Fruit fly (Drosophila melanogaster) whole organism, embryonic: ENCODE data around the gene Ir75d.
A peak's percentile ranks its signal among the peaks of the same experiment; 100 is the strongest.

Experiments used
- ATbp ChIP-seq: fragments of 200-800 bp; sonication (Bioruptor generic); optimal IDR thresholded peaks from 2 replicates; lab custom pipeline; 2017; ENCODE audit warnings: missing biosample characterization, mild to moderate bottlenecking, missing genetic modification characterization, missing genetic modification reagents
- Atf6 ChIP-seq: fragments of 200-800 bp; sonication (Bioruptor generic); IDR thresholded peaks from 2 replicates; pipeline ENCODE4 v1.3.6; 2022; ENCODE audit warnings: missing biosample characterization, missing genetic modification characterization
- Awh ChIP-seq: fragments of 200-800 bp; sonication (Bioruptor generic); IDR thresholded peaks from 2 replicates; pipeline ENCODE4, ENCODE4 v1.3.6; 2022; ENCODE audit warnings: missing biosample characterization, missing genetic modification characterization
- B-H1 ChIP-seq: fragments of 200-800 bp; sonication (Bioruptor generic); IDR thresholded peaks from 3 replicates; pipeline ENCODE4 v1.3.6; 2022; ENCODE audit warnings: missing biosample characterization, missing genetic modification characterization
- CG11560 ChIP-seq: fragments of 200-800 bp; sonication (Bioruptor generic); IDR thresholded peaks from 3 replicates; pipeline ENCODE4 v1.3.6; 2022; ENCODE audit warnings: missing biosample characterization, missing genetic modification characterization
- CG15696 ChIP-seq: fragments of 200-800 bp; sonication (Bioruptor generic); optimal IDR thresholded peaks from 2 replicates; lab custom pipeline; 2019; ENCODE audit warnings: missing biosample characterization, mild to moderate bottlenecking, missing genetic modification characterization, moderate library complexity
- CG17802 ChIP-seq: fragments of 200-800 bp; sonication (Bioruptor generic); optimal IDR thresholded peaks from 2 replicates; lab custom pipeline; 2018; ENCODE audit warnings: missing biosample characterization, mild to moderate bottlenecking, missing genetic modification characterization, moderate library complexity
- CG18599 ChIP-seq: fragments of 200-800 bp; sonication (Bioruptor generic); optimal IDR thresholded peaks from 3 replicates; lab custom pipeline; 2017; ENCODE audit warnings: missing biosample characterization, missing genetic modification characterization, mild to moderate bottlenecking, moderate library complexity, missing genetic modification reagents
- CG2129 ChIP-seq: fragments of 200-800 bp; sonication (Bioruptor generic); IDR thresholded peaks from 2 replicates; pipeline ENCODE4 v1.3.6; 2022; ENCODE audit warnings: missing biosample characterization, missing genetic modification characterization; ENCODE audit not compliant: partially characterized antibody
- CG2199 ChIP-seq: fragments of 200-800 bp; sonication (Bioruptor generic); IDR thresholded peaks from 3 replicates; pipeline ENCODE4 v1.3.6; 2022; ENCODE audit warnings: missing biosample characterization, missing genetic modification characterization
- CG2678 ChIP-seq: fragments of 200-800 bp; sonication (Bioruptor generic); optimal IDR thresholded peaks from 3 replicates; lab custom pipeline; 2019; ENCODE audit warnings: missing biosample characterization, mild to moderate bottlenecking, missing genetic modification characterization, moderate library complexity
- CG3281 ChIP-seq: fragments of 200-800 bp; sonication (Bioruptor generic); optimal IDR thresholded peaks from 3 replicates; lab custom pipeline; 2017; ENCODE audit warnings: missing biosample characterization, mild to moderate bottlenecking, missing genetic modification characterization
- CG34376 ChIP-seq: fragments of 200-800 bp; sonication (Bioruptor generic); optimal IDR thresholded peaks from 2 replicates; lab custom pipeline; 2018; ENCODE audit warnings: missing biosample characterization, mild to moderate bottlenecking, missing genetic modification characterization
- CG4328 ChIP-seq: fragments of 200-800 bp; sonication (Bioruptor generic); optimal IDR thresholded peaks from 3 replicates; lab custom pipeline; 2017; ENCODE audit warnings: missing biosample characterization, missing genetic modification reagents, missing genetic modification characterization
- CG4820 ChIP-seq: fragments of 200-800 bp; sonication (Bioruptor generic); optimal IDR thresholded peaks from 3 replicates; lab custom pipeline; 2016; ENCODE audit warnings: missing biosample characterization, missing genetic modification characterization
- CG7963 ChIP-seq: fragments of 200-800 bp; sonication (Bioruptor generic); IDR thresholded peaks from 3 replicates; pipeline ENCODE4 v1.3.6; 2022; ENCODE audit warnings: missing biosample characterization, missing genetic modification characterization; ENCODE audit not compliant: partially characterized antibody
- CG9437 ChIP-seq: fragments of 200-800 bp; sonication (Bioruptor generic); optimal IDR thresholded peaks from 2 replicates; lab custom pipeline; 2018; ENCODE audit warnings: missing biosample characterization, mild to moderate bottlenecking, missing genetic modification characterization
- CHES-1-like ChIP-seq: fragments of 200-800 bp; sonication (Bioruptor generic); optimal IDR thresholded peaks from 2 replicates; lab custom pipeline; 2016; ENCODE audit warnings: missing biosample characterization, missing genetic modification characterization
- E2f1 ChIP-seq: fragments of 200-800 bp; sonication (Bioruptor generic); IDR thresholded peaks from 2 replicates; pipeline ENCODE4 v1.3.6; 2022; ENCODE audit warnings: missing biosample characterization, missing genetic modification characterization
- Hand ChIP-seq: fragments of 200-800 bp; sonication (Bioruptor generic); optimal IDR thresholded peaks from 2 replicates; lab custom pipeline; 2017; ENCODE audit warnings: mild to moderate bottlenecking, missing biosample characterization, missing genetic modification reagents, missing genetic modification characterization
- Hey ChIP-seq: fragments of 200-800 bp; sonication (Bioruptor generic); optimal IDR thresholded peaks from 3 replicates; lab custom pipeline; 2018; ENCODE audit warnings: missing biosample characterization, mild to moderate bottlenecking, missing genetic modification characterization
- Lim3 ChIP-seq: fragments of 200-800 bp; sonication (Bioruptor generic); IDR thresholded peaks from 2 replicates; pipeline ENCODE4 v1.3.6; 2022; ENCODE audit warnings: missing biosample characterization, missing genetic modification characterization
- Sry-δ ChIP-seq: fragments of 200-800 bp; sonication (Bioruptor generic); optimal IDR thresholded peaks from 2 replicates; lab custom pipeline; 2016; ENCODE audit warnings: missing biosample characterization, missing genetic modification characterization
- al ChIP-seq: fragments of 200-800 bp; sonication (Bioruptor generic); IDR thresholded peaks from 2 replicates; pipeline ENCODE4 v1.3.6; 2022; ENCODE audit warnings: missing biosample characterization, missing genetic modification characterization
- bowl ChIP-seq: fragments of 200-800 bp; sonication (Bioruptor generic); IDR thresholded peaks from 2 replicates; pipeline ENCODE4 v1.3.6; 2022; ENCODE audit warnings: missing biosample characterization, missing genetic modification characterization
- cato ChIP-seq: fragments of 200-800 bp; sonication (Bioruptor generic); optimal IDR thresholded peaks from 2 replicates; lab custom pipeline; 2016; ENCODE audit warnings: missing biosample characterization, missing genetic modification characterization, borderline replicate concordance
- cwo ChIP-seq: fragments of 200-800 bp; sonication (Bioruptor generic); optimal IDR thresholded peaks from 3 replicates; lab custom pipeline; 2017; ENCODE audit warnings: missing biosample characterization, missing genetic modification characterization, mild to moderate bottlenecking, moderate library complexity, missing genetic modification reagents
- dimm ChIP-seq: fragments of 200-800 bp; sonication (Bioruptor generic); IDR thresholded peaks from 2 replicates; pipeline ENCODE4 v1.3.6; 2022; ENCODE audit warnings: missing biosample characterization, missing genetic modification characterization
- exex ChIP-seq: fragments of 200-800 bp; sonication (Bioruptor generic); optimal IDR thresholded peaks from 4 replicates; lab custom pipeline; 2018; ENCODE audit warnings: missing biosample characterization, mild to moderate bottlenecking, missing genetic modification characterization, moderate library complexity
- fu2 ChIP-seq: fragments of 200-800 bp; sonication (Bioruptor generic); optimal IDR thresholded peaks from 2 replicates; lab custom pipeline; 2016; ENCODE audit warnings: missing biosample characterization, missing genetic modification characterization
- grn ChIP-seq: fragments of 200-800 bp; sonication (Bioruptor generic); optimal IDR thresholded peaks from 3 replicates; lab custom pipeline; 2017; ENCODE audit warnings: missing biosample characterization, missing genetic modification characterization
- mirr ChIP-seq: fragments of 200-800 bp; sonication (Bioruptor generic); optimal IDR thresholded peaks from 3 replicates; lab custom pipeline; 2018; ENCODE audit warnings: missing biosample characterization, mild to moderate bottlenecking, missing genetic modification characterization
- nerfin-2 ChIP-seq: fragments of 200-800 bp; sonication (Bioruptor generic); IDR thresholded peaks from 2 replicates; pipeline ENCODE4 v1.3.6; 2022; ENCODE audit warnings: missing biosample characterization, missing genetic modification characterization; ENCODE audit not compliant: partially characterized antibody
- nmo ChIP-seq: fragments of 200-800 bp; sonication (Bioruptor generic); optimal IDR thresholded peaks from 2 replicates; lab custom pipeline; 2018; ENCODE audit warnings: missing biosample characterization, mild to moderate bottlenecking, missing genetic modification characterization, moderate library complexity
- nom ChIP-seq: fragments of 200-800 bp; sonication (Bioruptor generic); optimal IDR thresholded peaks from 2 replicates; lab custom pipeline; 2017; ENCODE audit warnings: missing biosample characterization, missing genetic modification characterization, mild to moderate bottlenecking, moderate library complexity, missing genetic modification reagents
- org-1 ChIP-seq: fragments of 200-800 bp; sonication (Bioruptor generic); optimal IDR thresholded peaks from 2 replicates; lab custom pipeline; 2017; ENCODE audit warnings: missing biosample characterization, missing genetic modification characterization
- repo ChIP-seq: fragments of 200-800 bp; sonication (Bioruptor generic); optimal IDR thresholded peaks from 2 replicates; lab custom pipeline; 2016; ENCODE audit warnings: missing biosample characterization, missing genetic modification characterization
- wek ChIP-seq: fragments of 200-800 bp; sonication (Bioruptor generic); optimal IDR thresholded peaks from 3 replicates; lab custom pipeline; 2018; ENCODE audit warnings: missing biosample characterization, mild to moderate bottlenecking, missing genetic modification characterization, moderate library complexity
- zen ChIP-seq: fragments of 200-800 bp; sonication (Bioruptor generic); optimal IDR thresholded peaks from 3 replicates; lab custom pipeline; 2018; ENCODE audit warnings: missing biosample characterization, mild to moderate bottlenecking, missing genetic modification characterization, moderate library complexity

The Ir75d gene

DNA sequence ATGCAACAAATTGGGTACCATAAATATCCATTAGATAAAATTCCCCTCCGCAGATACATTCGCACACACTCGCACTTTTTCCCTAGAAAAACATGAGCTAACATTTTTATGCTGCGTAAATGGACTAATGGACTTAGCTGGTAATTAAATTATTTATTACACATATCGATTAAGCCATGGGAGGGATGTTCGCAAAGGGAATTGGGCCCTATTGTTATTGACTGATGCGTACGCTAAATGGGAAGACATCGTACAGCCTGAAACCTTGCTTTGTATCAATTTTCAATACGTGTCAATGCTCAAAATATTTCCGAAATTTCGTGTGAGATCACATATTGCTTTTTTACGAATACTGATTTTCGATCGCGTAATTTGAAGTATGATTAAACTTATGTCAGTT is 13.8 kb upstream of the Ir75d start, which contains the start of gene CG43049 (continued):
- TF ChIP-seq Awh (GFP tag; lab: Robert Waterston, UW) (no peak), al (GFP tag; lab: Robert Waterston, UW) (no peak), zen (tag; lab: Kevin White, UChicago) (no peak)

- no peak for TF ChIP-seq CG34376
- no peak for TF ChIP-seq cato (GFP tag; lab: Kevin White, UChicago)
- peak; percentile 83 for TF ChIP-seq exex (tag; lab: Kevin White, UChicago)
- TF ChIP-seq Sry-δ (GFP tag; lab: Kevin White, UChicago), result no peak
- no peak for TF ChIP-seq nom (GFP tag; lab: Kevin White, UChicago)
- peak; percentile 94 for TF ChIP-seq cwo
- no peak for TF ChIP-seq wek (GFP tag; lab: Kevin White, UChicago)
- TF ChIP-seq fu2 (GFP tag; lab: Kevin White, UChicago), result no peak
- no peak for TF ChIP-seq B-H1 (GFP tag; lab: Robert Waterston, UW)
- no peak for TF ChIP-seq ATbp (GFP tag; lab: Kevin White, UChicago)
- no peak for TF ChIP-seq CG4328 (GFP tag; lab: Kevin White, UChicago)
- TF ChIP-seq CG4820 (GFP tag; lab: Kevin White, UChicago), result no peak
- TF ChIP-seq E2f1, result no peak
- no peak for TF ChIP-seq CG11560 (tag; lab: Robert Waterston, UW)
- TF ChIP-seq CHES-1-like, result no peak
- no peak for TF ChIP-seq CG7963 (GFP tag; lab: Robert Waterston, UW)
- TF ChIP-seq dimm (GFP tag; lab: Robert Waterston, UW), result no peak
- TF ChIP-seq Hand (GFP tag; lab: Kevin White, UChicago), result no peak
- TF ChIP-seq bowl, result no peak
- TF ChIP-seq nerfin-2 (GFP tag; lab: Robert Waterston, UW), result no peak
- TF ChIP-seq CG2129 (GFP tag; lab: Robert Waterston, UW), result no peak
- TF ChIP-seq CG9437, result no peak
- no peak for TF ChIP-seq Lim3
- peak; percentile 71 for TF ChIP-seq mirr (GFP tag; lab: Kevin White, UChicago)
- no peak for TF ChIP-seq al (GFP tag; lab: Robert Waterston, UW)
- TF ChIP-seq grn (GFP tag; lab: Kevin White, UChicago), result peak; percentile 82
- peak; percentile 4 for TF ChIP-seq CG18599 (GFP tag; lab: Kevin White, UChicago)
- TF ChIP-seq CG15696, result no peak
- no peak for TF ChIP-seq Atf6 (GFP tag; lab: Robert Waterston, UW)
- no peak for TF ChIP-seq CG3281 (GFP tag; lab: Kevin White, UChicago)
- TF ChIP-seq CG2678, result no peak
Measured at dm6 chr3L:18922086-18922485, 11.1 kb upstream of the Ir75d start, which contains the start of gene CG3819. TSS of gene CG3819 (minus strand) at chr3L:18922108.

dm6 chr3L:18920219-18920618 is 9.2 kb upstream of the Ir75d start, which contains the start of gene CG18223:
TSS of gene CG18223 (minus strand) at chr3L:18920319.
- no peak for TF ChIP-seq nmo (GFP tag; lab: Kevin White, UChicago)

DNA sequence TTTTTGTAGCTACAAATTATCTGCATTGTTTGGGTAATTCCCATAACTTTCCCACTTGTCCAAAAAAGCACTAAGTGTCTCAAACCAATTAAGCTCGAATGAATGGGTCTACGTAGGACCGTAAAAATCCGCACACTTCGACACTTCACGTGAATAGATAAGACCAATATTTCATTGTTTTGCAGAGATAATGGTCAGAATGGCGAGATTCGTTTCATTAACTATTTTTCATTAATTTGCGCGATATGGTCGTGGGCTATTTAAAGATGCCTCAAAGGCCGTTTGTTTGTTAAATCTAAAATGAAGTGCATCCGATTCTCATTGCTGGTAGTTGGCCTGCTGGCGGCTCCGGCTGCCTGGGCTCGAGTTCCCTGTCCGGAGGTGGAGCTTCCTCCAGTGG is 6.3 kb upstream of the Ir75d start, which contains the start of gene CG6839:
Gene CG6839, plus strand, starts transcription at position 301 of the 400 bp plus-strand sequence.
- TF ChIP-seq org-1 (GFP tag; lab: Kevin White, UChicago) (no peak), Hey (tag; lab: Kevin White, UChicago) (peak; percentile 29), exex (tag; lab: Kevin White, UChicago) (peak; percentile 75), repo (GFP tag; lab: Kevin White, UChicago) (no peak), CG17802 (tag; lab: Kevin White, UChicago) (no peak), mirr (GFP tag; lab: Kevin White, UChicago) (peak; percentile 43), cwo (peak; percentile 18), CG2199 (no peak)
- TF ChIP-seq, all 482 proteins: peak for 4
